Worm (Caenorhabditis elegans): ENCODE data around the gene skr-14.

The skr-14 gene

ce11 chrV:4375807-4376564 is 45.4 kb downstream of the skr-14 start, which contains the start of gene F32D1.7:
Gene F32D1.7, minus strand, starts transcription at chrV:4376173.
- TF ChIP-seq isw-1 (GFP tag; IDR thresholded peaks at IDR 0.05) (no peak), ceh-88 (GFP tag; IDR thresholded peaks at IDR 0.05) (no peak), snu-23 (GFP tag; optimal IDR thresholded peaks at IDR 0.05) (no peak), C16A3.4 (tag; optimal IDR thresholded peaks at IDR 0.05) (no peak), fos-1 (tag; optimal IDR thresholded peaks at IDR 0.05) (no peak), ceh-8 (GFP tag; optimal IDR thresholded peaks at IDR 0.05) (no peak), C04F5.9 (tag; optimal IDR thresholded peaks at IDR 0.05) (no peak), nhr-84 (tag; optimal IDR thresholded peaks at IDR 0.05) (no peak), efl-3 (GFP tag; optimal IDR thresholded peaks at IDR 0.05) (no peak), ets-5 (GFP tag; IDR thresholded peaks at IDR 0.05) (no peak), pag-3 (tag; optimal IDR thresholded peaks at IDR 0.05; ENCODE audit: borderline replicate concordance, insufficient read depth) (no peak), ces-1 (GFP tag; optimal IDR thresholded peaks at IDR 0.05) (no peak), mep-1 (tag; optimal IDR thresholded peaks at IDR 0.05) (no peak), nhr-19 (GFP tag; conservative IDR thresholded peaks at IDR 0.05) (no peak)

ce11 chrV:4374625-4375024 is 46.8 kb downstream of the skr-14 start, which contains the start of gene neg-1:
Gene neg-1, minus strand, starts transcription at chrV:4374874.
- no peak for TF ChIP-seq ceh-82 (tag; optimal IDR thresholded peaks at IDR 0.05)
- no peak for TF ChIP-seq unc-62 (GFP tag; optimal IDR thresholded peaks at IDR 0.05)
- no peak for TF ChIP-seq nhr-90 (tag; optimal IDR thresholded peaks at IDR 0.05; ENCODE audit: poor library complexity)
- TF ChIP-seq lsy-2 (tag; optimal IDR thresholded peaks at IDR 0.05), result no peak
- TF ChIP-seq nhr-28 (tag; optimal IDR thresholded peaks at IDR 0.05), result no peak
- no peak for TF ChIP-seq snu-23 (GFP tag; optimal IDR thresholded peaks at IDR 0.05)
- no peak for TF ChIP-seq unc-130 (tag; optimal IDR thresholded peaks at IDR 0.05)
- TF ChIP-seq C34B4.2 (tag; optimal IDR thresholded peaks at IDR 0.05), result no peak
- TF ChIP-seq hpl-2 (GFP tag; optimal IDR thresholded peaks at IDR 0.05), result no peak

ce11 chrV:4373656-4374055 is 47.7 kb downstream of the skr-14 start:
- TF ChIP-seq nhr-77 (tag; optimal IDR thresholded peaks at IDR 0.05), result no peak
- TF ChIP-seq lin-39 (tag; optimal IDR thresholded peaks at IDR 0.05), result no peak
- no peak for TF ChIP-seq nhr-237 (tag; optimal IDR thresholded peaks at IDR 0.05)
- no peak for TF ChIP-seq nhr-12 (tag; optimal IDR thresholded peaks at IDR 0.05)
- no peak for TF ChIP-seq egl-13 (tag; optimal IDR thresholded peaks at IDR 0.05)
- TF ChIP-seq lin-13 (GFP tag; optimal IDR thresholded peaks at IDR 0.05), result no peak
- no peak for TF ChIP-seq C04F5.9 (tag; optimal IDR thresholded peaks at IDR 0.05)
- no peak for TF ChIP-seq egl-27 (tag; optimal IDR thresholded peaks at IDR 0.05)
- TF ChIP-seq pag-3 (tag; optimal IDR thresholded peaks at IDR 0.05; ENCODE audit: borderline replicate concordance, insufficient read depth), result no peak
- TF ChIP-seq unc-130 (tag; optimal IDR thresholded peaks at IDR 0.05), result no peak
- TF ChIP-seq lin-14 (GFP tag; optimal IDR thresholded peaks at IDR 0.05), result no peak
- no peak for TF ChIP-seq isw-1 (GFP tag; IDR thresholded peaks at IDR 0.05)
- TF ChIP-seq nhr-71 (tag; optimal IDR thresholded peaks at IDR 0.05), result no peak
- TF ChIP-seq irx-1 (tag; optimal IDR thresholded peaks at IDR 0.05), result no peak
- no peak for TF ChIP-seq nhr-47 (tag; optimal IDR thresholded peaks at IDR 0.05)
- TF ChIP-seq fos-1 (tag; optimal IDR thresholded peaks at IDR 0.05), result no peak
- TF ChIP-seq mep-1 (tag; optimal IDR thresholded peaks at IDR 0.05), result no peak
- TF ChIP-seq sox-4 (tag; optimal IDR thresholded peaks at IDR 0.05), result no peak
- TF ChIP-seq unc-62 (GFP tag; optimal IDR thresholded peaks at IDR 0.05), result no peak
- no peak for TF ChIP-seq unc-30 (tag; optimal IDR thresholded peaks at IDR 0.05)

ce11 chrV:4372986-4373385 is 48.4 kb downstream of the skr-14 start:
- TF ChIP-seq efl-1 (optimal IDR thresholded peaks at IDR 0.05), result no peak
- peak in 1 of 2 experiments; percentile 89 for TF ChIP-seq efl-1 (GFP tag; optimal IDR thresholded peaks at IDR 0.05 in 1 of 2)
- no peak for TF ChIP-seq dpl-1 (GFP tag; optimal IDR thresholded peaks at IDR 0.05)

All from whole organism, L1 larva.